Fruit fly (Drosophila melanogaster): ENCODE results near the gene CG18404.

CG18404 gene

dm6 chr3R:30296035-30296434 lies 43.1 kb downstream of the CG18404 start (continued):
- TF ChIP-seq CG8924 (tag; optimal IDR thresholded peaks at IDR 0.05) (peak; percentile 75), CG18764 (GFP tag; optimal IDR thresholded peaks at IDR 0.05) (peak; percentile 77), tin (GFP tag; optimal IDR thresholded peaks at IDR 0.05) (peak; percentile 76), Usf (GFP tag; optimal IDR thresholded peaks at IDR 0.05) (peak; percentile 33), CG10267 (tag; optimal IDR thresholded peaks at IDR 0.05) (peak; percentile 70), jing (GFP tag; optimal IDR thresholded peaks at IDR 0.05) (peak; percentile 78), C15 (GFP tag; IDR thresholded peaks at IDR 0.05) (peak; percentile 73; the same call in 1 of the 3 replicates), Vsx1 (GFP tag; optimal IDR thresholded peaks at IDR 0.05) (peak; percentile 71), CG6765 (GFP tag; optimal IDR thresholded peaks at IDR 0.05) (no peak), cad (GFP tag; optimal IDR thresholded peaks at IDR 0.05) (no peak), Med (GFP tag) (peak; percentile 70), CG6175 (GFP tag; IDR thresholded peaks at IDR 0.05) (peak; percentile 49; the same call in 1 of the 3 replicates), CG4404 (GFP tag; IDR thresholded peaks at IDR 0.05) (peak; percentile 79), CG8478 (optimal IDR thresholded peaks at IDR 0.05) (no peak), psq (GFP tag; optimal IDR thresholded peaks at IDR 0.05) (peak; percentile 20), CG11093 (GFP tag; IDR thresholded peaks at IDR 0.05) (peak; percentile 74), oc (tag; optimal IDR thresholded peaks at IDR 0.05) (peak; percentile 58), Six4 (GFP tag; optimal IDR thresholded peaks at IDR 0.05) (peak; percentile 64), dpn (GFP tag; optimal IDR thresholded peaks at IDR 0.05) (peak; percentile 53 to 87), Oaz (GFP tag; IDR thresholded peaks at IDR 0.05) (peak; percentile 72), CG15269 (tag; optimal IDR thresholded peaks at IDR 0.05) (peak; percentile 84), twi (tag; optimal IDR thresholded peaks at IDR 0.05) (peak; percentile 48), CG13123 (GFP tag; optimal IDR thresholded peaks at IDR 0.05) (peak; percentile 39), CG2678 (tag; optimal IDR thresholded peaks at IDR 0.05) (peak; percentile 78), CG13424 (tag; optimal IDR thresholded peaks at IDR 0.05) (peak; percentile 77), bab2 (GFP tag; optimal IDR thresholded peaks at IDR 0.05) (no peak), slbo (GFP tag; IDR thresholded peaks at IDR 0.05) (peak; percentile 86), danr (GFP tag; IDR thresholded peaks at IDR 0.05) (peak; percentile 72), pfk (GFP tag; optimal IDR thresholded peaks at IDR 0.05) (no peak), abd-A (tag; optimal IDR thresholded peaks at IDR 0.05) (no peak), Oli (tag; optimal IDR thresholded peaks at IDR 0.05) (peak; percentile 87), Lpt (GFP tag; optimal IDR thresholded peaks at IDR 0.05) (no peak), CG14965 (GFP tag; optimal IDR thresholded peaks at IDR 0.05; ENCODE audit: borderline replicate concordance) (no peak), CG12155 (GFP tag; optimal IDR thresholded peaks at IDR 0.05) (peak; percentile 58), CG17385 (GFP tag; optimal IDR thresholded peaks at IDR 0.05) (peak; percentile 60), dysf (GFP tag; IDR thresholded peaks at IDR 0.05) (peak; percentile 84), CrebB (tag; optimal IDR thresholded peaks at IDR 0.05) (peak; percentile 43), stc (GFP tag; IDR thresholded peaks at IDR 0.05) (peak; percentile 89), pb (GFP tag; optimal IDR thresholded peaks at IDR 0.05) (peak; percentile 9), CG5180 (GFP tag; optimal IDR thresholded peaks at IDR 0.05) (peak; percentile 4), Antp (GFP tag; optimal IDR thresholded peaks at IDR 0.05) (peak; percentile 19), toy (GFP tag; IDR thresholded peaks at IDR 0.05) (peak; percentile 57; the same call in 1 of the 2 replicates), Dad (GFP tag; optimal IDR thresholded peaks at IDR 0.05) (peak; percentile 30), nau (GFP tag; optimal IDR thresholded peaks at IDR 0.05) (peak; percentile 53), CG3407 (GFP tag; optimal IDR thresholded peaks at IDR 0.05) (peak; percentile 72), CG9797 (GFP tag; optimal IDR thresholded peaks at IDR 0.05) (no peak), mirr (GFP tag; optimal IDR thresholded peaks at IDR 0.05) (no peak), Bgb (GFP tag; IDR thresholded peaks at IDR 0.05; ENCODE audit: partially characterized antibody) (no peak), CG8388 (GFP tag; optimal IDR thresholded peaks at IDR 0.05) (peak; percentile 83), Hr78 (GFP tag; optimal IDR thresholded peaks at IDR 0.05) (peak in 1 of 2 experiments; percentile 22), Chrac-16 (GFP tag; optimal IDR thresholded peaks at IDR 0.05) (peak; percentile 77)

Measured in whole organism, embryonic.